Fruit fly (Drosophila melanogaster) whole organism, adult: ENCODE results near the gene trx.

Experiments
- CG11617 ChIP-seq: fragments of 200-800 bp; sonication (Bioruptor generic); optimal IDR thresholded peaks from 2 replicates; lab custom pipeline; 2017; ENCODE audit warnings: mild to moderate bottlenecking, missing biosample characterization, missing genetic modification reagents, missing genetic modification characterization
- CG12768 ChIP-seq: fragments of 200-800 bp; sonication (Bioruptor generic); optimal IDR thresholded peaks from 2 replicates; lab custom pipeline; 2017; ENCODE audit warnings: missing biosample characterization, missing genetic modification characterization, mild to moderate bottlenecking, moderate library complexity, missing genetic modification reagents
- CG14711 ChIP-seq: fragments of 200-800 bp; sonication (Bioruptor generic); optimal IDR thresholded peaks from 2 replicates; lab custom pipeline; 2018; ENCODE audit warnings: missing biosample characterization, mild to moderate bottlenecking, missing genetic modification characterization, moderate library complexity
- CG1620 ChIP-seq: fragments of 200-800 bp; sonication (Bioruptor generic); optimal IDR thresholded peaks from 2 replicates; lab custom pipeline; 2016; ENCODE audit warnings: missing biosample characterization, missing genetic modification characterization
- CG33017 ChIP-seq: fragments of 200-800 bp; sonication (Bioruptor generic); optimal IDR thresholded peaks from 2 replicates; lab custom pipeline; 2018; ENCODE audit warnings: missing biosample characterization, mild to moderate bottlenecking, missing genetic modification characterization, moderate library complexity
- CG5204 ChIP-seq: fragments of 200-800 bp; sonication (Bioruptor generic); optimal IDR thresholded peaks from 2 replicates; lab custom pipeline; 2016; ENCODE audit warnings: missing biosample characterization, missing genetic modification characterization
- CG7045 ChIP-seq: fragments of 200-800 bp; sonication (Bioruptor generic); optimal IDR thresholded peaks from 2 replicates; lab custom pipeline; 2017; ENCODE audit warnings: missing biosample characterization, mild to moderate bottlenecking, missing genetic modification characterization
- CG7101 ChIP-seq: fragments of 200-800 bp; sonication (Bioruptor generic); optimal IDR thresholded peaks from 2 replicates; lab custom pipeline; 2018; ENCODE audit warnings: missing biosample characterization, mild to moderate bottlenecking, missing genetic modification characterization, moderate library complexity
- Clk ChIP-seq: fragments of 200-800 bp; sonication (Bioruptor generic); optimal IDR thresholded peaks from 2 replicates; lab custom pipeline; 2017; ENCODE audit warnings: missing biosample characterization, missing genetic modification characterization
- Crg-1 ChIP-seq: fragments of 200-800 bp; sonication (Bioruptor generic); optimal IDR thresholded peaks from 2 replicates; lab custom pipeline; 2016; ENCODE audit warnings: missing biosample characterization, missing genetic modification characterization
- Hr96 ChIP-seq: fragments of 200-800 bp; sonication (Bioruptor generic); optimal IDR thresholded peaks from 2 replicates; lab custom pipeline; 2016; ENCODE audit warnings: missing biosample characterization, missing genetic modification characterization
- Mnt ChIP-seq: fragments of 200-800 bp; sonication (Bioruptor generic); optimal IDR thresholded peaks from 2 replicates; lab custom pipeline; 2016; ENCODE audit warnings: missing biosample characterization, mild to moderate bottlenecking, missing genetic modification characterization
- bab1 ChIP-seq: fragments of 200-800 bp; sonication (Bioruptor generic); optimal IDR thresholded peaks from 3 replicates; lab custom pipeline; 2019; ENCODE audit warnings: missing biosample characterization, mild to moderate bottlenecking, missing genetic modification characterization, moderate library complexity
- cic ChIP-seq: fragments of 200-800 bp; sonication (Bioruptor generic); optimal IDR thresholded peaks from 2 replicates; lab custom pipeline; 2017; ENCODE audit warnings: missing biosample characterization, mild to moderate bottlenecking, missing genetic modification characterization, moderate library complexity
- cnc ChIP-seq, 2 experiments: fragments of >200 bp; optimal IDR thresholded peaks; 2 replicates each; lab custom pipeline; 2017
- kay ChIP-seq: fragments of 200-800 bp; sonication (Bioruptor generic); peaks from one replicate; lab custom pipeline; 2016; ENCODE audit warnings: missing biosample characterization, missing genetic modification characterization, borderline replicate concordance
- ovo ChIP-seq: fragments of 200-800 bp; sonication (Bioruptor generic); optimal IDR thresholded peaks from 2 replicates; lab custom pipeline; 2016; ENCODE audit warnings: missing biosample characterization, missing genetic modification characterization
- pad ChIP-seq: fragments of 200-800 bp; sonication (Bioruptor generic); optimal IDR thresholded peaks from 3 replicates; lab custom pipeline; 2017; ENCODE audit warnings: missing biosample characterization, missing genetic modification characterization, mild to moderate bottlenecking, moderate library complexity, missing genetic modification reagents
- tj ChIP-seq: fragments of 200-800 bp; sonication (Bioruptor generic); optimal IDR thresholded peaks from 3 replicates; lab custom pipeline; 2017; ENCODE audit warnings: missing biosample characterization, mild to moderate bottlenecking, missing genetic modification characterization, moderate library complexity
- toe ChIP-seq: fragments of 200-800 bp; sonication (Bioruptor generic); optimal IDR thresholded peaks from 2 replicates; lab custom pipeline; 2016; ENCODE audit warnings: missing biosample characterization, missing genetic modification characterization

The trx gene

dm6 chr3R:14282215-14283041 lies 4.3 kb downstream of the trx start:
- TF ChIP-seq bab1 (GFP tag; lab: Kevin White, UChicago) (no peak), kay (GFP tag; lab: Kevin White, UChicago) (peak; percentile 80)

dm6 chr3R:14280324-14280723 lies 6.4 kb downstream of the trx start:
- no peak for TF ChIP-seq bab1 (GFP tag; lab: Kevin White, UChicago)
- TF ChIP-seq cnc (optimal IDR thresholded peaks at IDR 0.05; lab: Kevin White, UChicago), result no peak
- TF ChIP-seq Crg-1 (GFP tag; lab: Kevin White, UChicago), result no peak
- no peak for TF ChIP-seq CG7101 (tag; lab: Kevin White, UChicago)
- TF ChIP-seq ovo, result no peak
- no peak for TF ChIP-seq cic (GFP tag; lab: Kevin White, UChicago)
- no peak for TF ChIP-seq CG12768 (GFP tag; lab: Kevin White, UChicago)
- no peak for TF ChIP-seq CG7045 (GFP tag; lab: Kevin White, UChicago)
- no peak for TF ChIP-seq CG11617 (GFP tag; lab: Kevin White, UChicago)
- no peak for TF ChIP-seq CG33017 (tag; lab: Kevin White, UChicago)

- no peak for TF ChIP-seq CG14711 (tag; lab: Kevin White, UChicago)
- no peak for TF ChIP-seq CG12768 (GFP tag; lab: Kevin White, UChicago)
These were observed 7.2 kb downstream of the trx start for dm6 chr3R:14279311-14279998.

- TF ChIP-seq kay (GFP tag; lab: Kevin White, UChicago) (no peak), cnc (optimal IDR thresholded peaks at IDR 0.05; lab: Kevin White, UChicago) (no peak), Hr96 (GFP tag; lab: Kevin White, UChicago) (no peak), CG14711 (tag; lab: Kevin White, UChicago) (no peak), ovo (no peak), Mnt (no peak), CG12768 (GFP tag; lab: Kevin White, UChicago) (no peak), CG5204 (no peak), bab1 (GFP tag; lab: Kevin White, UChicago) (no peak), Crg-1 (GFP tag; lab: Kevin White, UChicago) (no peak), cic (GFP tag; lab: Kevin White, UChicago) (no peak), CG7101 (tag; lab: Kevin White, UChicago) (no peak), CG1620 (GFP tag; lab: Kevin White, UChicago) (no peak), CG7045 (GFP tag; lab: Kevin White, UChicago) (no peak), tj (GFP tag; lab: Kevin White, UChicago) (no peak), pad (GFP tag; lab: Kevin White, UChicago) (no peak), Clk (no peak), toe (GFP tag; lab: Kevin White, UChicago) (no peak)
These were observed 8.0 kb downstream of the trx start for dm6 chr3R:14278523-14279303.

dm6 chr3R:14277894-14278522 lies 8.7 kb downstream of the trx start:
- TF ChIP-seq Mnt (no peak), kay (GFP tag; lab: Kevin White, UChicago) (peak; percentile 64), CG12768 (GFP tag; lab: Kevin White, UChicago) (peak; percentile 42), bab1 (GFP tag; lab: Kevin White, UChicago) (no peak), CG7101 (tag; lab: Kevin White, UChicago) (peak; percentile 60), toe (GFP tag; lab: Kevin White, UChicago) (peak; percentile 32), CG5204 (peak; percentile 36), cic (GFP tag; lab: Kevin White, UChicago) (no peak), CG14711 (tag; lab: Kevin White, UChicago) (peak; percentile 65), CG7045 (GFP tag; lab: Kevin White, UChicago) (peak; percentile 71), Hr96 (GFP tag; lab: Kevin White, UChicago) (no peak), Crg-1 (GFP tag; lab: Kevin White, UChicago) (no peak), pad (GFP tag; lab: Kevin White, UChicago) (no peak), CG33017 (tag; lab: Kevin White, UChicago) (peak; percentile 80), Clk (peak; percentile 41), cnc (optimal IDR thresholded peaks at IDR 0.05; lab: Kevin White, UChicago) (no peak), tj (GFP tag; lab: Kevin White, UChicago) (no peak), ovo (no peak), CG11617 (GFP tag; lab: Kevin White, UChicago) (peak; percentile 1), CG1620 (GFP tag; lab: Kevin White, UChicago) (no peak)
